Worm (Caenorhabditis elegans): ENCODE measurements around the gene fbxb-119.

DNA sequence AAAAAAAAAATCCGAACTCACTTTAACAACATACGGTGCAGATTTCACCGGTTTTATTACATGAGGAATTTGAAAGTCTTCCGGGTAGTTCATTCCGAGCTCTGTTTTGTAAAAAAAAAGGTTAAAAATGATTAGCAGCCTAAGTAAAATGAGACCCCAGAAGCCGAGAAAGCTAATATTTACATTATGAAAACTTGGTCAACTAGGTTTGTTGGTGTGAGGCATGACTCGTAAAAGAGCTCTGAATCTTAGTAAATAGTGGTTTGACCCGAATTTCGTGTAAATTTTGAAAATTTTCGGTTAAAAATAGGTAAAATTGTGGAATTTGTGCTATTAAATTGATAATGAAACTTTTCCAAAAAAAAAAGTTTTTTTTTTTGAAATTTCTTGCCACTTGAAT lies 44.0 kb downstream of the fbxb-119 start, which contains the start of gene C08E8.1:
- no peak for TF ChIP-seq dmd-4 (tag; optimal IDR thresholded peaks at IDR 0.05; ENCODE audit: borderline replicate concordance)
- TF ChIP-seq ztf-16 (tag; optimal IDR thresholded peaks at IDR 0.05): no peak
- no peak for TF ChIP-seq ama-1 (optimal IDR thresholded peaks at IDR 0.05)
- no peak for TF ChIP-seq mec-3 (tag; optimal IDR thresholded peaks at IDR 0.05; ENCODE audit: borderline replicate concordance)
- TF ChIP-seq ceh-48 (tag; optimal IDR thresholded peaks at IDR 0.05): no peak
- no peak for TF ChIP-seq nfya-1 (tag; optimal IDR thresholded peaks at IDR 0.05)
- TF ChIP-seq ref-2 (tag; optimal IDR thresholded peaks at IDR 0.05): no peak
- no peak for TF ChIP-seq ceh-14 (tag; optimal IDR thresholded peaks at IDR 0.05)
- no peak for TF ChIP-seq pha-4 (tag; optimal IDR thresholded peaks at IDR 0.05)

Data from whole organism, late embryonic.